Worm (Caenorhabditis elegans) whole organism, young adult: Measurements from ENCODE around the gene F45E10.2.

ENCODE experiments used
- B0261.1 ChIP-seq: sonication (generic microtip); optimal IDR thresholded peaks from 2 replicates; lab custom pipeline; 2016; ENCODE audit warnings: mild to moderate bottlenecking, missing genetic modification characterization, moderate library complexity, missing compliant biosample characterization
- C06A6.2 ChIP-seq: fragments of 200-800 bp; sonication (Bioruptor generic); conservative IDR thresholded peaks from 2 replicates; pipeline ENCODE4 v1.3.6; 2022; ENCODE audit warnings: missing genetic modification characterization, missing compliant biosample characterization
- F22D6.2 ChIP-seq: sonication (generic microtip); optimal IDR thresholded peaks from 2 replicates; lab custom pipeline; 2016; ENCODE audit warnings: mild to moderate bottlenecking, missing genetic modification characterization, missing compliant biosample characterization
- F33H1.4 ChIP-seq: fragments of 200-800 bp; sonication (Bioruptor generic); IDR thresholded peaks from 2 replicates; pipeline ENCODE4 v1.3.6; 2022; ENCODE audit warnings: missing genetic modification reagents, missing genetic modification characterization, missing compliant biosample characterization
- F49E8.2 ChIP-seq: sonication (generic microtip); optimal IDR thresholded peaks from 3 replicates; lab custom pipeline; 2017; ENCODE audit warnings: missing genetic modification characterization, mild to moderate bottlenecking, missing compliant biosample characterization, antibody characterized with exemption, moderate library complexity; ENCODE audit not compliant: insufficient read depth
- K11D2.4 ChIP-seq: fragments of 200-800 bp; sonication (Bioruptor generic); IDR thresholded peaks from 2 replicates; pipeline ENCODE4 v1.3.6; 2022; ENCODE audit warnings: missing genetic modification reagents, missing genetic modification characterization, missing compliant biosample characterization
- T26A5.8 ChIP-seq: sonication (generic microtip); optimal IDR thresholded peaks from 2 replicates; lab custom pipeline; 2016; ENCODE audit warnings: missing genetic modification characterization, missing compliant biosample characterization
- Y67H2A.10 ChIP-seq: fragments of 200-800 bp; sonication (Bioruptor generic); conservative IDR thresholded peaks from 2 replicates; pipeline ENCODE4 v1.3.6; 2022; ENCODE audit warnings: missing genetic modification reagents, missing genetic modification characterization, missing compliant biosample characterization
- Y95B8A.8 ChIP-seq: fragments of 200-800 bp; sonication (Bioruptor generic); IDR thresholded peaks from 2 replicates; pipeline ENCODE4 v1.3.6; 2022; ENCODE audit warnings: missing genetic modification reagents, missing genetic modification characterization, missing compliant biosample characterization
- ama-1 ChIP-seq, 3 experiments: fragments of 150-350 bp in 1 of 3; sonication (generic microtip) in 2 of 3; optimal IDR thresholded peaks; 2 replicates each; lab custom pipeline; 2014 to 2018; ENCODE audit warnings: missing biosample characterization in 2 of 3, missing genetic modification characterization in 2 of 3, missing genetic modification reagents in 2 of 3
- athp-1 ChIP-seq: sonication (generic microtip); optimal IDR thresholded peaks from 2 replicates; lab custom pipeline; 2017; ENCODE audit warnings: mild to moderate bottlenecking, missing genetic modification characterization, missing compliant biosample characterization
- ceh-100 ChIP-seq: fragments of 200-800 bp; sonication (Bioruptor generic); IDR thresholded peaks from 2 replicates; pipeline ENCODE4 v1.3.6; 2022; ENCODE audit warnings: missing genetic modification reagents, missing genetic modification characterization, missing compliant biosample characterization
- ceh-40 ChIP-seq: fragments of 200-800 bp; sonication (Bioruptor generic); IDR thresholded peaks from 2 replicates; pipeline ENCODE4 v1.3.6; 2022; ENCODE audit warnings: missing genetic modification characterization, missing compliant biosample characterization
- ceh-58 ChIP-seq: fragments of 200-800 bp; sonication (Bioruptor generic); IDR thresholded peaks from 2 replicates; pipeline ENCODE4 v1.3.6; 2022; ENCODE audit warnings: missing genetic modification characterization, missing compliant biosample characterization
- die-1 ChIP-seq: sonication (generic microtip); optimal IDR thresholded peaks from 2 replicates; lab custom pipeline; 2016; ENCODE audit warnings: missing genotype, mild to moderate bottlenecking, missing genetic modification characterization, missing compliant biosample characterization
- efl-1 ChIP-seq: fragments of 150-350 bp; optimal IDR thresholded peaks from 2 replicates; lab custom pipeline; 2014; ENCODE audit warnings: missing biosample characterization, missing genetic modification reagents, missing genetic modification characterization
- gei-17 ChIP-seq: fragments of 200-800 bp; sonication (Bioruptor generic); optimal IDR thresholded peaks from 2 replicates; lab custom pipeline; 2018; ENCODE audit warnings: mild to moderate bottlenecking, missing genetic modification characterization, missing compliant biosample characterization
- him-1 ChIP-seq: sonication (generic microtip); optimal IDR thresholded peaks from 2 replicates; lab custom pipeline; 2016; ENCODE audit warnings: missing genotype, missing genetic modification reagents, missing genetic modification characterization, missing compliant biosample characterization
- hmg-1.2 ChIP-seq: fragments of 200-800 bp; sonication (Bioruptor generic); IDR thresholded peaks from 2 replicates; pipeline ENCODE4 v1.3.6; 2022; ENCODE audit warnings: missing genetic modification reagents, missing genetic modification characterization, missing compliant biosample characterization
- hsf-1 ChIP-seq: fragments of 200-800 bp; sonication (Bioruptor generic); IDR thresholded peaks from 2 replicates; pipeline ENCODE4 v1.3.6; 2022; ENCODE audit warnings: missing genetic modification reagents, missing genetic modification characterization, missing compliant biosample characterization
- lin-54 ChIP-seq: fragments of 200-800 bp; sonication (Bioruptor generic); optimal IDR thresholded peaks from 2 replicates; lab custom pipeline; 2018; ENCODE audit warnings: mild to moderate bottlenecking, missing genetic modification characterization, missing compliant biosample characterization
- lsl-1 ChIP-seq: fragments of 200-800 bp; sonication (Bioruptor generic); optimal IDR thresholded peaks from 2 replicates; lab custom pipeline; 2018; ENCODE audit warnings: mild to moderate bottlenecking, missing genetic modification characterization, moderate library complexity, missing compliant biosample characterization
- lsy-27 ChIP-seq: sonication (generic microtip); optimal IDR thresholded peaks from 2 replicates; lab custom pipeline; 2017; ENCODE audit warnings: missing genetic modification characterization, mild to moderate bottlenecking, missing compliant biosample characterization, antibody characterized with exemption, missing genotype, borderline replicate concordance; ENCODE audit not compliant: insufficient read depth
- madf-6 ChIP-seq: fragments of 200-800 bp; sonication (Bioruptor generic); IDR thresholded peaks from 2 replicates; pipeline ENCODE4 v1.3.6; 2022; ENCODE audit warnings: missing genetic modification reagents, missing genetic modification characterization, missing compliant biosample characterization
- mel-28 ChIP-seq: sonication (generic microtip); optimal IDR thresholded peaks from 2 replicates; lab custom pipeline; 2016; ENCODE audit warnings: borderline replicate concordance, mild to moderate bottlenecking, missing genetic modification characterization, missing compliant biosample characterization
- nfyb-1 ChIP-seq: fragments of 200-800 bp; sonication (Bioruptor generic); IDR thresholded peaks from 2 replicates; pipeline ENCODE4 v1.3.6; 2022; ENCODE audit warnings: missing genetic modification reagents, missing genetic modification characterization, missing compliant biosample characterization
- nhr-120 ChIP-seq: fragments of 200-800 bp; sonication (Bioruptor generic); IDR thresholded peaks from 2 replicates; pipeline ENCODE4 v1.3.6; 2022; ENCODE audit warnings: missing genetic modification characterization, missing compliant biosample characterization
- nhr-179 ChIP-seq: sonication (generic microtip); optimal IDR thresholded peaks from 2 replicates; lab custom pipeline; 2016; ENCODE audit warnings: mild to moderate bottlenecking, missing genetic modification characterization, missing compliant biosample characterization
- nhr-27 ChIP-seq: fragments of 200-800 bp; sonication (Bioruptor generic); optimal IDR thresholded peaks from 2 replicates; lab custom pipeline; 2018; ENCODE audit warnings: mild to moderate bottlenecking, missing genetic modification characterization, moderate library complexity, missing compliant biosample characterization
- nhr-80 ChIP-seq: sonication (generic microtip); optimal IDR thresholded peaks from 2 replicates; lab custom pipeline; 2016; ENCODE audit warnings: missing genetic modification characterization, missing compliant biosample characterization
- repo-1 ChIP-seq: sonication (generic microtip); optimal IDR thresholded peaks from 2 replicates; lab custom pipeline; 2017; ENCODE audit warnings: mild to moderate bottlenecking, missing genetic modification characterization, missing compliant biosample characterization
- somi-1 ChIP-seq: fragments of 200-800 bp; sonication (Bioruptor generic); optimal IDR thresholded peaks from 2 replicates; lab custom pipeline; 2018; ENCODE audit warnings: mild to moderate bottlenecking, missing genetic modification characterization, missing compliant biosample characterization
- unc-62 ChIP-seq: fragments of 150-350 bp; optimal IDR thresholded peaks from 2 replicates; lab custom pipeline; 2014; ENCODE audit warnings: missing biosample characterization, missing genetic modification reagents, missing genetic modification characterization
- xnd-1 ChIP-seq: sonication (generic microtip); optimal IDR thresholded peaks from 2 replicates; lab custom pipeline; 2016; ENCODE audit warnings: missing genotype, missing genetic modification reagents, missing genetic modification characterization, missing compliant biosample characterization
- zfh-2 ChIP-seq: fragments of 200-800 bp; sonication (Bioruptor generic); conservative IDR thresholded peaks from 2 replicates; pipeline ENCODE4 v1.3.6; 2022; ENCODE audit warnings: missing genetic modification reagents, missing genetic modification characterization, missing compliant biosample characterization
- zim-3 ChIP-seq: sonication (generic microtip); optimal IDR thresholded peaks from 2 replicates; lab custom pipeline; 2017; ENCODE audit warnings: mild to moderate bottlenecking, missing genetic modification characterization, moderate library complexity, missing compliant biosample characterization
- ztf-22 ChIP-seq: fragments of 200-800 bp; sonication (Bioruptor generic); optimal IDR thresholded peaks from 2 replicates; lab custom pipeline; 2018; ENCODE audit warnings: mild to moderate bottlenecking, missing genetic modification characterization, moderate library complexity, missing compliant biosample characterization
- ztf-3 ChIP-seq: fragments of 200-800 bp; sonication (Bioruptor generic); optimal IDR thresholded peaks from 2 replicates; lab custom pipeline; 2018; ENCODE audit warnings: mild to moderate bottlenecking, missing genetic modification characterization, missing compliant biosample characterization

The F45E10.2 gene

ce11 chrII:11094431-11094830 lies 39.3 kb upstream of the F45E10.2 start:
- no peak for TF ChIP-seq gei-17
- peak; percentile 14 for TF ChIP-seq efl-1 (GFP tag; lab: Kevin White, UChicago)
- no peak for TF ChIP-seq C06A6.2
- TF ChIP-seq zim-3 (tag; lab: Kevin White, UChicago), result no peak
- TF ChIP-seq xnd-1 (tag; lab: Kevin White, UChicago), result peak; percentile 39
- no peak for TF ChIP-seq ama-1 (optimal IDR thresholded peaks at IDR 0.05; lab: Kevin White, UChicago)
- TF ChIP-seq ama-1 (GFP tag; optimal IDR thresholded peaks at IDR 0.05; lab: Kevin White, UChicago), result no peak
- no peak for TF ChIP-seq nfyb-1
- peak; percentile 2 for TF ChIP-seq him-1 (tag; lab: Kevin White, UChicago)
- peak; percentile 66 for TF ChIP-seq lsl-1
- no peak for TF ChIP-seq zfh-2 (GFP tag; lab: Robert Waterston, UW)
- TF ChIP-seq repo-1 (tag; lab: Kevin White, UChicago), result no peak
- TF ChIP-seq madf-6 (GFP tag; lab: Robert Waterston, UW), result peak; percentile 56; the same call in 1 of the 2 replicates
- TF ChIP-seq die-1, result no peak
- TF ChIP-seq hmg-1.2 (GFP tag; lab: Robert Waterston, UW), result no peak
- no peak for TF ChIP-seq K11D2.4 (GFP tag; lab: Robert Waterston, UW)
- TF ChIP-seq F33H1.4, result peak; percentile 65
- no peak for TF ChIP-seq nhr-120 (GFP tag; lab: Robert Waterston, UW)
- peak; percentile 45 for TF ChIP-seq F49E8.2 (tag; lab: Kevin White, UChicago)
- no peak for TF ChIP-seq Y67H2A.10
- TF ChIP-seq unc-62 (GFP tag; lab: Kevin White, UChicago), result no peak

ce11 chrII:11092413-11092812 lies 37.3 kb upstream of the F45E10.2 start, which contains the start of gene rpl-42:
Gene rpl-42, plus strand, starts transcription at chrII:11092713.
- TF ChIP-seq nhr-27 (no peak), ceh-100 (no peak), B0261.1 (tag; lab: Kevin White, UChicago) (no peak), athp-1 (no peak), unc-62 (GFP tag; lab: Kevin White, UChicago) (no peak), lsy-27 (tag; lab: Kevin White, UChicago) (no peak), ceh-58 (GFP tag; lab: Robert Waterston, UW) (no peak), lin-54 (GFP tag; lab: Kevin White, UChicago) (no peak), ztf-3 (GFP tag; lab: Kevin White, UChicago) (no peak), T26A5.8 (tag; lab: Kevin White, UChicago) (no peak), nhr-80 (tag; lab: Kevin White, UChicago) (no peak), Y67H2A.10 (no peak), ztf-22 (GFP tag; lab: Kevin White, UChicago) (no peak), ceh-40 (GFP tag; lab: Robert Waterston, UW) (no peak), Y95B8A.8 (GFP tag; lab: Robert Waterston, UW) (no peak), nhr-179 (no peak), mel-28 (tag; lab: Kevin White, UChicago) (no peak), hsf-1 (GFP tag; lab: Robert Waterston, UW) (no peak)

ce11 chrII:11091577-11091976 lies 36.5 kb upstream of the F45E10.2 start:
- TF ChIP-seq somi-1 (GFP tag; lab: Kevin White, UChicago) (no peak), F22D6.2 (tag; lab: Kevin White, UChicago) (no peak), nfyb-1 (no peak)
